Worm (Caenorhabditis elegans) whole organism, L3 larva: Measurements from ENCODE around the gene F55A4.13.
A peak's percentile ranks its signal among the peaks of the same experiment; 100 is the strongest.

Experiments
- R02D3.7 ChIP-seq: fragments of 150-350 bp; optimal IDR thresholded peaks from 2 replicates; lab custom pipeline; 2014; ENCODE audit warnings: missing biosample characterization, missing genetic modification characterization
- aly-2 ChIP-seq: fragments of 150-350 bp; optimal IDR thresholded peaks from 2 replicates; lab custom pipeline; 2014; ENCODE audit warnings: missing biosample characterization, missing genetic modification characterization
- ceh-16 ChIP-seq: sonication (generic microtip); optimal IDR thresholded peaks from 2 replicates; lab custom pipeline; 2017; ENCODE audit warnings: missing biosample characterization, missing genetic modification characterization
- ceh-28 ChIP-seq: fragments of 150-350 bp; optimal IDR thresholded peaks from 2 replicates; lab custom pipeline; 2014; ENCODE audit warnings: missing biosample characterization, missing genetic modification reagents, missing genetic modification characterization
- ceh-82 ChIP-seq: fragments of 150-350 bp; optimal IDR thresholded peaks from 2 replicates; lab custom pipeline; 2014; ENCODE audit warnings: missing biosample characterization, missing genetic modification characterization
- ceh-9 ChIP-seq: sonication (generic microtip); optimal IDR thresholded peaks from 2 replicates; lab custom pipeline; 2018; ENCODE audit warnings: missing biosample characterization, missing genetic modification characterization
- daf-12 ChIP-seq: fragments of 150-350 bp; optimal IDR thresholded peaks from 2 replicates; lab custom pipeline; 2014; ENCODE audit warnings: missing biosample characterization, missing genetic modification reagents, missing genetic modification characterization
- egl-27 ChIP-seq: sonication (generic microtip); optimal IDR thresholded peaks from 4 replicates; lab custom pipeline; 2017; ENCODE audit warnings: missing biosample characterization, missing genetic modification reagents, missing genetic modification characterization
- egl-5 ChIP-seq: fragments of 150-350 bp; optimal IDR thresholded peaks from 2 replicates; lab custom pipeline; 2017; ENCODE audit warnings: missing biosample characterization, missing genetic modification reagents, missing genetic modification characterization, inconsistent platforms
- elt-1 ChIP-seq: fragments of 150-350 bp; optimal IDR thresholded peaks from 2 replicates; lab custom pipeline; 2014; ENCODE audit warnings: missing biosample characterization, missing genetic modification characterization
- elt-2 ChIP-seq: sonication (generic microtip); optimal IDR thresholded peaks from 2 replicates; lab custom pipeline; 2016; ENCODE audit warnings: missing genetic modification reagents, mild to moderate bottlenecking, missing genetic modification characterization, missing compliant biosample characterization
- elt-3 ChIP-seq, 3 experiments: fragments of 150-350 bp in 1 of 3; sonication (generic microtip) in 2 of 3; optimal IDR thresholded peaks; 2 replicates in 2 of 3; 4 replicates in 1 of 3; lab custom pipeline; 2014 to 2017; ENCODE audit warnings: missing biosample characterization in 3 of 3, missing genetic modification characterization in 3 of 3
- fkh-10 ChIP-seq: sonication (generic microtip); optimal IDR thresholded peaks from 2 replicates; lab custom pipeline; 2017; ENCODE audit warnings: missing biosample characterization, missing genetic modification reagents, missing genetic modification characterization
- fkh-2 ChIP-seq: fragments of 150-350 bp; optimal IDR thresholded peaks from 2 replicates; lab custom pipeline; 2014; ENCODE audit warnings: missing biosample characterization, missing genetic modification reagents, missing genetic modification characterization
- hmg-11 ChIP-seq: sonication (generic microtip); optimal IDR thresholded peaks from 2 replicates; lab custom pipeline; 2016; ENCODE audit warnings: missing genetic modification characterization, missing compliant biosample characterization
- jun-1 ChIP-seq: fragments of 150-350 bp; optimal IDR thresholded peaks from 2 replicates; lab custom pipeline; 2014; ENCODE audit warnings: missing biosample characterization, missing genetic modification reagents, missing genetic modification characterization
- lin-15B ChIP-seq: fragments of 150-350 bp; optimal IDR thresholded peaks from 2 replicates; lab custom pipeline; 2014; ENCODE audit warnings: missing biosample characterization, missing genetic modification characterization
- lin-39 ChIP-seq: fragments of 150-350 bp; optimal IDR thresholded peaks from 2 replicates; lab custom pipeline; 2018; ENCODE audit warnings: missing biosample characterization, missing genetic modification reagents, missing genetic modification characterization
- lsy-12 ChIP-seq: sonication (generic microtip); optimal IDR thresholded peaks from 2 replicates; lab custom pipeline; 2016; ENCODE audit warnings: mild to moderate bottlenecking, missing genetic modification characterization, missing compliant biosample characterization
- mdl-1 ChIP-seq: fragments of 150-350 bp; optimal IDR thresholded peaks from 2 replicates; lab custom pipeline; 2014; ENCODE audit warnings: missing biosample characterization, missing genetic modification characterization
- nfya-1 ChIP-seq: sonication (generic microtip); optimal IDR thresholded peaks from 2 replicates; lab custom pipeline; 2017; ENCODE audit warnings: missing genetic modification characterization, mild to moderate bottlenecking, missing compliant biosample characterization, antibody characterized with exemption, moderate library complexity; ENCODE audit not compliant: insufficient read depth
- nhr-23 ChIP-seq: fragments of 150-350 bp; optimal IDR thresholded peaks from 2 replicates; lab custom pipeline; 2014; ENCODE audit warnings: missing biosample characterization, missing genetic modification reagents, missing genetic modification characterization
- nhr-25 ChIP-seq: sonication (generic microtip); optimal IDR thresholded peaks from 2 replicates; lab custom pipeline; 2017; ENCODE audit warnings: missing biosample characterization, missing genetic modification characterization
- nhr-28 ChIP-seq: fragments of 150-350 bp; optimal IDR thresholded peaks from 2 replicates; lab custom pipeline; 2014; ENCODE audit warnings: missing biosample characterization, missing genetic modification characterization
- nhr-67 ChIP-seq: fragments of 150-350 bp; optimal IDR thresholded peaks from 2 replicates; lab custom pipeline; 2014; ENCODE audit warnings: missing biosample characterization, missing genetic modification characterization
- nhr-76 ChIP-seq: fragments of 150-350 bp; sonication (generic microtip); optimal IDR thresholded peaks from 5 replicates; lab custom pipeline; 2014; ENCODE audit warnings: missing biosample characterization, missing genetic modification characterization
- nhr-77 ChIP-seq: fragments of 150-350 bp; optimal IDR thresholded peaks from 2 replicates; lab custom pipeline; 2014; ENCODE audit warnings: missing biosample characterization, missing genetic modification characterization
- pha-4 ChIP-seq: fragments of 150-350 bp; optimal IDR thresholded peaks from 2 replicates; lab custom pipeline; 2014; ENCODE audit warnings: missing biosample characterization, missing genetic modification reagents, missing genetic modification characterization
- pqm-1 ChIP-seq: fragments of 150-350 bp; optimal IDR thresholded peaks from 2 replicates; lab custom pipeline; 2017; ENCODE audit warnings: missing biosample characterization, missing genetic modification characterization, inconsistent platforms
- sea-2 ChIP-seq: fragments of 150-350 bp; sonication (generic microtip); optimal IDR thresholded peaks from 4 replicates; lab custom pipeline; 2014; ENCODE audit warnings: missing biosample characterization, missing genetic modification reagents, missing genetic modification characterization
- skn-1 ChIP-seq: fragments of 150-350 bp; optimal IDR thresholded peaks from 2 replicates; lab custom pipeline; 2014; ENCODE audit warnings: missing biosample characterization, missing genetic modification characterization
- snpc-4 ChIP-seq: fragments of 150-350 bp; optimal IDR thresholded peaks from 2 replicates; lab custom pipeline; 2014; ENCODE audit warnings: missing biosample characterization, missing genetic modification characterization
- tbx-2 ChIP-seq: sonication (generic microtip); optimal IDR thresholded peaks from 2 replicates; lab custom pipeline; 2016; ENCODE audit warnings: mild to moderate bottlenecking, missing genetic modification characterization, missing compliant biosample characterization
- zag-1 ChIP-seq: fragments of 150-350 bp; optimal IDR thresholded peaks from 2 replicates; lab custom pipeline; 2014; ENCODE audit warnings: missing biosample characterization, missing genetic modification characterization
- ztf-11 ChIP-seq: fragments of 150-350 bp; optimal IDR thresholded peaks from 2 replicates; lab custom pipeline; 2014; ENCODE audit warnings: missing biosample characterization, missing genetic modification characterization
- ztf-4 ChIP-seq: fragments of 150-350 bp; optimal IDR thresholded peaks from 2 replicates; lab custom pipeline; 2014; ENCODE audit warnings: missing biosample characterization, missing genetic modification characterization

The F55A4.13 gene

ce11 chrX:1052960-1053359 lies 35.6 kb upstream of the F55A4.13 start:
- no peak for TF ChIP-seq nhr-25 (tag; lab: Kevin White, UChicago)
- no peak for TF ChIP-seq aly-2
- no peak for TF ChIP-seq R02D3.7 (tag; lab: Kevin White, UChicago)
- no peak for TF ChIP-seq lsy-12 (tag; lab: Kevin White, UChicago)
- TF ChIP-seq zag-1 (tag; lab: Kevin White, UChicago): no peak
- no peak for TF ChIP-seq tbx-2 (tag; lab: Kevin White, UChicago)
- TF ChIP-seq snpc-4 (tag; lab: Kevin White, UChicago): no peak
- no peak for TF ChIP-seq pha-4
- TF ChIP-seq sea-2 (GFP tag; lab: Kevin White, UChicago): no peak
- TF ChIP-seq nhr-67 (tag; lab: Kevin White, UChicago): no peak
- no peak for TF ChIP-seq ceh-16
- no peak for TF ChIP-seq elt-3 (tag; optimal IDR thresholded peaks at IDR 0.05; lab: Kevin White, UChicago)
- TF ChIP-seq ceh-82 (tag; lab: Kevin White, UChicago): no peak

DNA sequence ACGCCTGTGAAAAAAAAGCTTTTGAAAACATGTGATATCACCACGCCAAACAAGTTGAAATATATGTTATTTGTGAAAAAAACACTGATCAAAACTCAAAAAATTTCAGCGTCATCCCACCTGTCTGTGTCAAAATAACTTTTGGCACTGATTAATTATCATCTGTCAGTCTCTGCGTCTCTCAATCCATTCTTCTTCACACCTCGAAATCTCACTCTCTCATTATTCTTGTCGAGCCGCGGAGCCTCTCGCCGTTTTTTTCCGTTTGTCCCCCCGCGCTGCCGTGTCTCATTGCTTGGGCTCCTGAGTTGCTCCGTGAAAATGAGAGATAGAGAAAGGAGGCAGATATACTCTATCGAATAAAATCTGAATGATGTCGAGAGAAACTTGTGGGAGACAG lies 33.7 kb upstream of the F55A4.13 start:
- no peak for TF ChIP-seq nhr-28 (tag; lab: Kevin White, UChicago)
- no peak for TF ChIP-seq jun-1 (tag; lab: Kevin White, UChicago)
- TF ChIP-seq elt-3 (tag; optimal IDR thresholded peaks at IDR 0.05; lab: Kevin White, UChicago): no peak
- no peak for TF ChIP-seq fkh-10 (GFP tag; lab: Kevin White, UChicago)
- TF ChIP-seq ceh-9 (tag; lab: Kevin White, UChicago): no peak
- TF ChIP-seq lin-39 (tag; lab: Kevin White, UChicago): peak; percentile 44
- no peak for TF ChIP-seq nhr-23 (tag; lab: Kevin White, UChicago)
- TF ChIP-seq nhr-77 (tag; lab: Kevin White, UChicago): no peak
- peak; percentile 19 for TF ChIP-seq egl-5 (tag; lab: Kevin White, UChicago)
- no peak for TF ChIP-seq fkh-2 (tag; lab: Kevin White, UChicago)
- TF ChIP-seq nfya-1: peak; percentile 28
- no peak for TF ChIP-seq lsy-12 (tag; lab: Kevin White, UChicago)
- no peak for TF ChIP-seq sea-2 (GFP tag; lab: Kevin White, UChicago)
- no peak for TF ChIP-seq egl-27 (tag; lab: Kevin White, UChicago)
- no peak for TF ChIP-seq daf-12 (tag; lab: Kevin White, UChicago)
- TF ChIP-seq mdl-1 (tag; lab: Kevin White, UChicago): no peak
- no peak for TF ChIP-seq skn-1 (tag; lab: Kevin White, UChicago)
- TF ChIP-seq ceh-82 (tag; lab: Kevin White, UChicago): no peak
- TF ChIP-seq hmg-11 (tag; lab: Kevin White, UChicago): no peak
- TF ChIP-seq pqm-1: no peak
- no peak for TF ChIP-seq ztf-4 (tag; lab: Kevin White, UChicago)
- no peak for TF ChIP-seq ztf-11 (tag; lab: Kevin White, UChicago)

- no peak for TF ChIP-seq elt-3 (tag; optimal IDR thresholded peaks at IDR 0.05; lab: Kevin White, UChicago)
- peak; percentile 54 for TF ChIP-seq ceh-28 (tag; lab: Kevin White, UChicago)
- TF ChIP-seq elt-2 (tag; lab: Kevin White, UChicago): peak; percentile 89
- TF ChIP-seq fkh-2 (tag; lab: Kevin White, UChicago): no peak
- no peak for TF ChIP-seq sea-2 (GFP tag; lab: Kevin White, UChicago)
- no peak for TF ChIP-seq nhr-77 (tag; lab: Kevin White, UChicago)
- TF ChIP-seq ceh-9 (tag; lab: Kevin White, UChicago): no peak
- no peak for TF ChIP-seq lsy-12 (tag; lab: Kevin White, UChicago)
- TF ChIP-seq fkh-10 (GFP tag; lab: Kevin White, UChicago): no peak
- no peak for TF ChIP-seq nhr-76 (tag; lab: Kevin White, UChicago)
- TF ChIP-seq snpc-4 (tag; lab: Kevin White, UChicago): no peak
- TF ChIP-seq pqm-1: peak; percentile 86
- TF ChIP-seq, all 47 proteins: peak for 3
Measured at ce11 chrX:1046156-1046831, 28.9 kb upstream of the F55A4.13 start, which contains the start of gene vpat-1. Gene vpat-1, minus strand, starts transcription at chrX:1046206.

ce11 chrX:1044327-1044726 lies 27.0 kb upstream of the F55A4.13 start:
- no peak for TF ChIP-seq aly-2
- TF ChIP-seq R02D3.7 (tag; lab: Kevin White, UChicago): no peak
- no peak for TF ChIP-seq lsy-12 (tag; lab: Kevin White, UChicago)
- no peak for TF ChIP-seq nhr-25 (tag; lab: Kevin White, UChicago)
- TF ChIP-seq lin-15B (tag; lab: Kevin White, UChicago): no peak
- no peak for TF ChIP-seq egl-5 (tag; lab: Kevin White, UChicago)
- TF ChIP-seq nhr-23 (tag; lab: Kevin White, UChicago): no peak
- TF ChIP-seq ceh-28 (tag; lab: Kevin White, UChicago): no peak
- TF ChIP-seq elt-1 (tag; lab: Kevin White, UChicago): no peak
- TF ChIP-seq snpc-4 (tag; lab: Kevin White, UChicago): no peak
